Worm (Caenorhabditis elegans) whole organism, late embryonic: Measurements from ENCODE around the gene clec-71.

Experiments used
- dmd-4 ChIP-seq: sonication (generic microtip); optimal IDR thresholded peaks from 2 replicates; lab custom pipeline; 2016; ENCODE audit warnings: borderline replicate concordance, missing genetic modification characterization, missing compliant biosample characterization
- elt-2 ChIP-seq: sonication (generic microtip); optimal IDR thresholded peaks from 2 replicates; lab custom pipeline; 2016; ENCODE audit warnings: missing genetic modification reagents, missing genetic modification characterization, missing compliant biosample characterization
- nfya-1 ChIP-seq: sonication (generic microtip); optimal IDR thresholded peaks from 2 replicates; lab custom pipeline; 2017; ENCODE audit warnings: missing genetic modification characterization, mild to moderate bottlenecking, missing compliant biosample characterization, antibody characterized with exemption, moderate library complexity
- pha-2 ChIP-seq: sonication (generic microtip); optimal IDR thresholded peaks from 2 replicates; lab custom pipeline; 2017; ENCODE audit warnings: mild to moderate bottlenecking, missing genetic modification characterization, missing compliant biosample characterization
- unc-55 ChIP-seq: sonication (generic microtip); optimal IDR thresholded peaks from 2 replicates; lab custom pipeline; 2017; ENCODE audit warnings: missing biosample characterization, missing genetic modification reagents, missing genetic modification characterization
- ztf-16 ChIP-seq: sonication (generic microtip); optimal IDR thresholded peaks from 2 replicates; lab custom pipeline; 2017; ENCODE audit warnings: missing genetic modification characterization, missing compliant biosample characterization

ce11 chrIV:3956095-3956494, 18.8 kb downstream of the clec-71 start, which contains the start of gene clec-73:
- TF ChIP-seq pha-2 (tag; lab: Kevin White, UChicago) (no peak), elt-2 (no peak), dmd-4 (no peak), nfya-1 (tag; lab: Kevin White, UChicago) (no peak), unc-55 (GFP tag; lab: Kevin White, UChicago) (no peak), ztf-16 (no peak)
